Worm (Caenorhabditis elegans): ENCODE data around the gene cyp-33A1.
A peak's percentile ranks its signal among the peaks of the same experiment; 100 is the strongest.

The cyp-33A1 gene

DNA sequence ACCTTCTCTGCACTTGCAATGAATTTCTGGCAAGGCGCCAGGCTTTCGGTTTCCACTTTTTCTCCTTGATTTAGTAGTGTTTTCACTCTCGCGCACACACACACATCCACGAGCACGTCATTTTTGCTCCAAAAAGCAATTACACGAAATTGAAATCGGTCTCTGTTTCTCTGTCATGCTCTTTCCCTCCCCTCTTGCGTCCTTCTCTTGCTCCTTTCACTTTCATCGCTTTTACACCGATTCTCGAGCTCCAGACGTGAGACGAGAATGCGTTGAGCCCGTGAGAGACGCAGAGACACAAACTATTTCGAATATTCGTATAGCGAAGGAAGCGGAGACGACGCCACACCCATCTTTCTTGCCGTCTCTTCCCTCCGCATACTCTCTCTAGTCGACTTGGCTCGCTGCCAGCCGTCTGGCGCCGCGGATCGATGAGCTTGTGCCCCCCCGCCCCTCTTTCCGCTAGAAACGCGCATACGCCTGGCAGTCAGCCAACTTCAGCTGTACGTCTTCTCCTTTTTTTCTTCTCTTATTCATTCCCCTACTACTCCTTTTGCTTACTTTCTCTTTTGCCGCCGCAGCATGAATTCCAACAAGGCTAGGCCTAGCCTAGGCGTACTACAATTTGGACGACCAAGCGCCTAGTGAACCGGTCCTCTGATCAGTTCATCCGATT, 46.9 kb upstream of the cyp-33A1 start (continued):
- peak; percentile 82 for TF ChIP-seq dmd-6 (GFP tag; IDR thresholded peaks at IDR 0.05)
- no peak for TF ChIP-seq F44E2.7 (GFP tag; IDR thresholded peaks at IDR 0.05)
- peak; percentile 37 for TF ChIP-seq mes-2 (tag; optimal IDR thresholded peaks at IDR 0.05; ENCODE audit: poor library complexity, severe bottlenecking)
- TF ChIP-seq daf-16 (GFP tag; optimal IDR thresholded peaks at IDR 0.05) = peak in 1 of 2 experiments; percentile 78
- TF ChIP-seq daf-16 (tag; optimal IDR thresholded peaks at IDR 0.05) = no peak
- TF ChIP-seq nhr-76 (tag; optimal IDR thresholded peaks at IDR 0.05) = no peak
- no peak for TF ChIP-seq Y5F2A.4 (GFP tag; optimal IDR thresholded peaks at IDR 0.05)
- 0 out of 2 replicates have a peak, but pooled peaks have one; percentile 9 for TF ChIP-seq mxl-2 (GFP tag; conservative IDR thresholded peaks at IDR 0.05)
- no peak for TF ChIP-seq nhr-10 (tag; optimal IDR thresholded peaks at IDR 0.05)

DNA sequence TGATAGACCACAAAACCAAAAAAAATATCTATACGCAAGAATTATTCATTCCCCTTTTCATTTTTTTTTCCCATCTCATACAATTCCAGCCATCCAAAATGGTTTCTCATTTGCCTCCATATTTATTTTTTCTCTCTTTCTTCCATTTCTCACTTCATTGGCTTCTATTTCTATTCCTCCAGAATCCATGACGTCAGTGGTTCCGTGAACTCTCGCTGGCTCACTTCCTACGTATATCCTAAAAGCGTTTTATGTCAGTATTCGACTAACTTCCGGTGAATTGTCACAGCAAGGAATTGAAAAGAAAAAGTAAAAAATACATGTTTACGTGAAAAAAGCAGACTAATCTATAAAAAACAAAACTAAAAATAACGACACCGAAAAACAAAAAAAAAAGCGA, 45.7 kb upstream of the cyp-33A1 start:
- TF ChIP-seq T26A8.4 (GFP tag; IDR thresholded peaks at IDR 0.05) = no peak
- TF ChIP-seq unc-62 (GFP tag; optimal IDR thresholded peaks at IDR 0.05 in 1 of 2) = peak in 1 of 2 experiments; percentile 85
- TF ChIP-seq unc-62 (tag; optimal IDR thresholded peaks at IDR 0.05) = no peak
- TF ChIP-seq rbr-2 (tag; optimal IDR thresholded peaks at IDR 0.05) = peak; percentile 0

DNA sequence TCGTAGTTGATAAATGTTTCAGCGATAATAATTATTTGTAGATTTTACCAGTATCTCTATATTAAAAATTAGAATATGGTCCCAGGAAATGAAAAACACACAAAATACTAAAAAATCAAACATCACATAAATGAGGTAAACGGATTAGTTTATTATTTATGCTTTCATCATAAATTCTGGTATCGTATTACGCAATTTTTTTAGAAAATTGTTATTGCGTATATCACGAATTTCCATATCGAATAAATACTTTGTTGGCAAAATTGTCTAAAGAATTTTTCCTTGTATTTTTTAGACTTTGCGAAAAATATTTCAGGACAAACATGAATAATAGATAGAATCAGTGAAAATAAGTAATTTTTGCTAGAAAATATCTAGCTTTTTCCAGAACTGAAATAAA, 44.9 kb upstream of the cyp-33A1 start:
- no peak for TF ChIP-seq fos-1 (tag; optimal IDR thresholded peaks at IDR 0.05)
- no peak for TF ChIP-seq attf-4 (tag; optimal IDR thresholded peaks at IDR 0.05)
- peak; percentile 80 for TF ChIP-seq aha-1 (tag)
- TF ChIP-seq nhr-48 (tag; optimal IDR thresholded peaks at IDR 0.05) = no peak
- no peak for TF ChIP-seq daf-16 (GFP tag; optimal IDR thresholded peaks at IDR 0.05)
- TF ChIP-seq daf-16 (tag; optimal IDR thresholded peaks at IDR 0.05) = no peak

DNA sequence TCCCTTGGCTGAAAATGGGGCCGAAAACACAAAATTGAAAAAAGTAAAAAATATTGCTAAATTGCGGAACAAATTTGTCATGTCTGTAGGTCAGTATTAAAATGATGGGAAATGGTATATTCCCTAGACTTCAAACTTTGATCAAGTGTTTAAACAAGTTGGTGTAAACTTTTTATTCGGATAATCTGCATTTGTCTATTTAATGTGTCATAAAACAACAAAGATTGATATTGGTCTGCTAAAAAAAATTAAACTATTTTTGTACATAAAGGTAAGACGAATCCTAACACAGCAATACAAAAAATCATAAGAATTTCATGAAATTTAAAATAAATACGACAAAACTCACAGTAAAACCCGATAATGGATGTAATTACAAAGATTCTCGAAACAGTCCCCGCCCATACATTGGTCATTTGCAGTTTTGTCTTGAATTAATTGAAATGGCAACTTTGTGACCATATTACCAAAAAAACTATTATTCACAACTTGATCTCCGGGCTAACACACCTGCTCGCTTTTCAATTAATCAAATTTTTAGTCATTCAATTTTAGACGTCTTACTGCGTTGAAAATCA, 42.8 kb upstream of the cyp-33A1 start, which contains the start of the genes ZK105.6 and ZK105.8:
ZK105.6 (minus strand) TSS at position 101 of the 578 bp plus-strand sequence.
ZK105.8 (plus strand) TSS at position 528 of the 578 bp plus-strand sequence.
- TF ChIP-seq nhr-6 (tag; optimal IDR thresholded peaks at IDR 0.05) (no peak), lin-39 (tag; optimal IDR thresholded peaks at IDR 0.05) (no peak), nhr-28 (tag; optimal IDR thresholded peaks at IDR 0.05) (no peak), duxl-1 (tag; optimal IDR thresholded peaks at IDR 0.05; ENCODE audit: poor library complexity) (no peak), ceh-62 (tag; optimal IDR thresholded peaks at IDR 0.05) (no peak), zag-1 (tag; optimal IDR thresholded peaks at IDR 0.05) (no peak), vab-7 (GFP tag; IDR thresholded peaks at IDR 0.05) (no peak), lsy-2 (tag; optimal IDR thresholded peaks at IDR 0.05) (no peak), dve-1 (tag; optimal IDR thresholded peaks at IDR 0.05; ENCODE audit: insufficient read depth) (no peak), nhr-48 (tag; optimal IDR thresholded peaks at IDR 0.05) (no peak), nhr-41 (GFP tag; IDR thresholded peaks at IDR 0.05) (no peak), nhr-111 (GFP tag; optimal IDR thresholded peaks at IDR 0.05) (no peak), lin-13 (GFP tag; optimal IDR thresholded peaks at IDR 0.05) (no peak), mes-2 (tag; optimal IDR thresholded peaks at IDR 0.05; ENCODE audit: poor library complexity, severe bottlenecking) (no peak)

DNA sequence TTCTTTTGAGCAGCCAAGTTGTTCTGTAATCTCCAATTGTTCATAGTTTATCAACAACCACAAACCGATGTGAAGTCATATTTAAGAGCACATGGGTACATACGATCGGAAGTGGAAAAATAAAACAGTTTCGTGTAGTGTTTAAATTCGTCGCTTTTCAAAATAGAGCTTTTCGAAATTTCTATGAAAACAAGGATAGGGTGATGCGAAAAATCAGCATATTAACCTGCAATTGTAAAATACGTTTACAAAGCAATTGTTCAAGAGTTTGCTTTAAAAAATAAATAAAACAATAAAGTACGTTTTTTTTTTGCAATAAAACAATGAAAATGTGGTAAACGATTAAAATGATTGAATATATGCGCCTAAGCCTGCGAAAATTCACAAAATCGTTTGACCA, 40.7 kb upstream of the cyp-33A1 start, which contains the start of gene ZK105.14:
ZK105.14 (minus strand) TSS at position 101 of the 400 bp plus-strand sequence.
- TF ChIP-seq mxl-2 (GFP tag; conservative IDR thresholded peaks at IDR 0.05) (no peak), aha-1 (tag) (peak; percentile 32)

DNA sequence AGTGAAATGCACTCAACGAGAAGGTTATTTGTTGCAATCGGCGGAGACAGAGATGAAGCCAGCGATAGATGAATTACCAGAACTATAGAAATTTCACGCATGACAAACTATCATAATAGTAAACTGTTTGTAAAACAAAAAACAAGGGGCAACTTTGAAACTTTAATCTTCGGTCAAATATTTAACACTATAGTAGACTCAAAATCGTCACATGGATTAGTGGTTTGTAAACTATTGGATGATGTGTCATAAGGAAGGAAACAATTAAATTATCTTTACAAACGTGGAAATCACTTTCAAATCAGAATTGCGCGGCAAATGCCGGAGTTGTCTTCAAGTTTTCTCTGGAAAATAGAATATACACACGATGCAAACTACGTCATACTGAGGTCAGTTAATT, 36.4 kb upstream of the cyp-33A1 start, which contains the start of gene ZK105.5:
ZK105.5 (minus strand) TSS at position 101 of the 400 bp plus-strand sequence.
- TF ChIP-seq set-16 (GFP tag; IDR thresholded peaks at IDR 0.05) (no peak), aha-1 (tag) (peak; percentile 55)
